Worm (Caenorhabditis elegans) whole organism, dauer: ENCODE data around the gene C39E9.8.

Source experiments
- unc-62 ChIP-seq: sonication (generic microtip); optimal IDR thresholded peaks from 2 replicates; lab custom pipeline; 2017; ENCODE audit warnings: missing biosample characterization, missing genetic modification reagents, missing genetic modification characterization

C39E9.8 gene

ce11 chrIV:13085675-13086074 lies 6.4 kb downstream of the C39E9.8 start:
- no peak for TF ChIP-seq unc-62 (GFP tag; lab: Kevin White, UChicago)

- TF ChIP-seq unc-62 (GFP tag; lab: Kevin White, UChicago) = no peak
Observed at ce11 chrIV:13086705-13087104, 7.5 kb downstream of the C39E9.8 start, which contains the start of gene spin-2. Gene spin-2, plus strand, starts transcription at chrIV:13087005.

- no peak for TF ChIP-seq unc-62 (GFP tag; lab: Kevin White, UChicago)
Observed at ce11 chrIV:13089671-13090242, 10.5 kb downstream of the C39E9.8 start.

- TF ChIP-seq unc-62 (GFP tag; lab: Kevin White, UChicago) = no peak
Observed at ce11 chrIV:13090967-13091366, 11.7 kb downstream of the C39E9.8 start, which contains the start of gene col-132. Gene col-132, minus strand, starts transcription at chrIV:13091067.

ce11 chrIV:13093677-13094076 lies 14.4 kb downstream of the C39E9.8 start, which contains the start of the genes prcc-1 and C39E9.12:
Gene prcc-1, minus strand, starts transcription at chrIV:13093795.
Gene C39E9.12, plus strand, starts transcription at chrIV:13094007.
- no peak for TF ChIP-seq unc-62 (GFP tag; lab: Kevin White, UChicago)

ce11 chrIV:13095462-13095861 lies 16.2 kb downstream of the C39E9.8 start, which contains the start of gene rfc-3:
Gene rfc-3, plus strand, starts transcription at chrIV:13095762.
- no peak for TF ChIP-seq unc-62 (GFP tag; lab: Kevin White, UChicago)

ce11 chrIV:13096778-13097177 lies 17.5 kb downstream of the C39E9.8 start:
- no peak for TF ChIP-seq unc-62 (GFP tag; lab: Kevin White, UChicago)

ce11 chrIV:13098652-13099051 lies 19.4 kb downstream of the C39E9.8 start, which contains the start of the genes dli-1, tin-9.2 and exos-4.1:
Gene dli-1, minus strand, starts transcription at chrIV:13098792.
Gene tin-9.2, plus strand, starts transcription at chrIV:13098995.
Gene exos-4.1, plus strand, starts transcription at chrIV:13098999.
- TF ChIP-seq unc-62 (GFP tag; lab: Kevin White, UChicago) = no peak

- TF ChIP-seq unc-62 (GFP tag; lab: Kevin White, UChicago) = no peak
Observed at ce11 chrIV:13100415-13100814, 21.2 kb downstream of the C39E9.8 start, which contains the start of gene fask-1. Gene fask-1, plus strand, starts transcription at chrIV:13100715.

- no peak for TF ChIP-seq unc-62 (GFP tag; lab: Kevin White, UChicago)
Observed at ce11 chrIV:13104900-13105299, 25.7 kb downstream of the C39E9.8 start, which contains the start of gene rde-11. Gene rde-11, plus strand, starts transcription at chrIV:13105200.

- TF ChIP-seq unc-62 (GFP tag; lab: Kevin White, UChicago) = no peak
Observed at ce11 chrIV:13107359-13107758, 28.1 kb downstream of the C39E9.8 start, which contains the start of gene B0564.2. Gene B0564.2, plus strand, starts transcription at chrIV:13107659.

ce11 chrIV:13108430-13108829 lies 29.2 kb downstream of the C39E9.8 start:
- TF ChIP-seq unc-62 (GFP tag; lab: Kevin White, UChicago) = no peak

ce11 chrIV:13109751-13110150 lies 30.5 kb downstream of the C39E9.8 start, which contains the start of gene best-1:
Gene best-1, minus strand, starts transcription at chrIV:13109779.
- TF ChIP-seq unc-62 (GFP tag; lab: Kevin White, UChicago) = no peak

- TF ChIP-seq unc-62 (GFP tag; lab: Kevin White, UChicago) = no peak
Observed at ce11 chrIV:13110876-13111275, 31.6 kb downstream of the C39E9.8 start.

- no peak for TF ChIP-seq unc-62 (GFP tag; lab: Kevin White, UChicago)
Observed at ce11 chrIV:13112982-13113381, 33.7 kb downstream of the C39E9.8 start, which contains the start of gene best-2. Gene best-2, minus strand, starts transcription at chrIV:13113082.

ce11 chrIV:13116679-13117078 lies 37.4 kb downstream of the C39E9.8 start:
- TF ChIP-seq unc-62 (GFP tag; lab: Kevin White, UChicago) = no peak

ce11 chrIV:13118794-13119193 lies 39.5 kb downstream of the C39E9.8 start, which contains the start of gene unc-30:
Gene unc-30, plus strand, starts transcription at chrIV:13118977.
- no peak for TF ChIP-seq unc-62 (GFP tag; lab: Kevin White, UChicago)
